Worm (Caenorhabditis elegans) whole organism, midembryonic: ENCODE results near the gene srh-47.

Experiments
- T22C8.4 ChIP-seq: fragments of 200-800 bp; sonication (Bioruptor generic); IDR thresholded peaks from 2 replicates; pipeline ENCODE4 v1.3.6; 2022; ENCODE audit warnings: missing genetic modification characterization, missing compliant biosample characterization
- cog-1 ChIP-seq: sonication (generic microtip); optimal IDR thresholded peaks from 2 replicates; lab custom pipeline; 2016; ENCODE audit warnings: missing genetic modification characterization, missing compliant biosample characterization
- flt-1 ChIP-seq: fragments of 200-800 bp; sonication (Bioruptor generic); IDR thresholded peaks from 2 replicates; pipeline ENCODE4 v1.3.6; 2022; ENCODE audit warnings: missing genetic modification characterization, missing compliant biosample characterization
- klf-2 ChIP-seq: fragments of 200-800 bp; sonication (Bioruptor generic); conservative IDR thresholded peaks from 2 replicates; pipeline ENCODE4 v1.3.6; 2022; ENCODE audit warnings: missing genetic modification reagents, missing genetic modification characterization, missing compliant biosample characterization
- med-1 ChIP-seq: sonication (generic microtip); optimal IDR thresholded peaks from 2 replicates; lab custom pipeline; 2017; ENCODE audit warnings: missing genetic modification characterization, mild to moderate bottlenecking, missing compliant biosample characterization, antibody characterized with exemption, missing genetic modification reagents; ENCODE audit not compliant: insufficient read depth
- ref-1 ChIP-seq: fragments of 200-800 bp; sonication (Bioruptor generic); conservative IDR thresholded peaks from 2 replicates; pipeline ENCODE4 v1.3.6; 2022; ENCODE audit warnings: missing genetic modification reagents, missing genetic modification characterization, missing compliant biosample characterization
- tab-1 ChIP-seq: fragments of 200-800 bp; sonication (Bioruptor generic); IDR thresholded peaks from 2 replicates; pipeline ENCODE4 v1.3.6; 2022; ENCODE audit warnings: missing genetic modification characterization, missing compliant biosample characterization
- ztf-23 ChIP-seq: fragments of 200-800 bp; sonication (Bioruptor generic); IDR thresholded peaks from 2 replicates; pipeline ENCODE4 v1.3.6; 2022; ENCODE audit warnings: missing genetic modification reagents, missing genetic modification characterization, missing compliant biosample characterization
- ztf-29 ChIP-seq: fragments of 200-800 bp; sonication (Bioruptor generic); IDR thresholded peaks from 2 replicates; pipeline ENCODE4 v1.3.6; 2022; ENCODE audit warnings: missing genetic modification reagents, missing genetic modification characterization, missing compliant biosample characterization

- TF ChIP-seq klf-2 (GFP tag; lab: Robert Waterston, UW) = no peak
- TF ChIP-seq T22C8.4 (GFP tag; lab: Robert Waterston, UW) = no peak
- TF ChIP-seq ztf-23 (GFP tag; lab: Robert Waterston, UW) = no peak
- TF ChIP-seq flt-1 (GFP tag; lab: Robert Waterston, UW) = no peak
- TF ChIP-seq med-1 = no peak
- no peak for TF ChIP-seq tab-1
- no peak for TF ChIP-seq cog-1
- TF ChIP-seq ztf-29 (GFP tag; lab: Robert Waterston, UW) = no peak
- no peak for TF ChIP-seq ref-1 (GFP tag; lab: Robert Waterston, UW)
These were observed 10.6 kb upstream of the srh-47 start, which contains the start of gene T03F7.7 for ce11 chrV:11311013-11311472.
